Worm (Caenorhabditis elegans) whole organism, L2 larva: ENCODE results near the gene W08E12.9.

ENCODE experiments used
- C34F6.9 ChIP-seq: fragments of 150-350 bp; optimal IDR thresholded peaks from 2 replicates; lab custom pipeline; 2014; ENCODE audit warnings: missing biosample characterization, missing genetic modification characterization
- R02D3.7 ChIP-seq: fragments of 150-350 bp; optimal IDR thresholded peaks from 2 replicates; lab custom pipeline; 2014; ENCODE audit warnings: missing biosample characterization, missing genetic modification characterization
- Y55F3AM.14 ChIP-seq: fragments of 200-800 bp; sonication (Bioruptor generic); optimal IDR thresholded peaks from 2 replicates; lab custom pipeline; 2018; ENCODE audit warnings: mild to moderate bottlenecking, missing genetic modification characterization, missing compliant biosample characterization
- ZK546.5 ChIP-seq: sonication (generic microtip); optimal IDR thresholded peaks from 2 replicates; lab custom pipeline; 2017; ENCODE audit warnings: missing biosample characterization, missing genetic modification characterization
- alr-1 ChIP-seq: fragments of 150-350 bp; optimal IDR thresholded peaks from 2 replicates; lab custom pipeline; 2014; ENCODE audit warnings: missing biosample characterization, missing genetic modification characterization
- aly-2 ChIP-seq: fragments of 150-350 bp; optimal IDR thresholded peaks from 2 replicates; lab custom pipeline; 2014; ENCODE audit warnings: missing biosample characterization, missing genetic modification characterization
- blmp-1 ChIP-seq: sonication (generic microtip); optimal IDR thresholded peaks from 2 replicates; lab custom pipeline; 2017; ENCODE audit warnings: missing genetic modification characterization, mild to moderate bottlenecking, missing compliant biosample characterization, antibody characterized with exemption, moderate library complexity; ENCODE audit not compliant: insufficient read depth
- ceh-16 ChIP-seq: fragments of 150-350 bp; optimal IDR thresholded peaks from 2 replicates; lab custom pipeline; 2014; ENCODE audit warnings: missing biosample characterization, missing genetic modification characterization
- ceh-82 ChIP-seq: fragments of 150-350 bp; optimal IDR thresholded peaks from 2 replicates; lab custom pipeline; 2014; ENCODE audit warnings: missing biosample characterization, missing genetic modification characterization
- crh-2 ChIP-seq: sonication (generic microtip); optimal IDR thresholded peaks from 2 replicates; lab custom pipeline; 2017; ENCODE audit warnings: missing biosample characterization, missing genetic modification characterization
- egl-27 ChIP-seq: sonication (generic microtip); optimal IDR thresholded peaks from 3 replicates; lab custom pipeline; 2017; ENCODE audit warnings: missing biosample characterization, missing genetic modification reagents, missing genetic modification characterization
- elt-1 ChIP-seq: fragments of 150-350 bp; optimal IDR thresholded peaks from 2 replicates; lab custom pipeline; 2014; ENCODE audit warnings: missing biosample characterization, missing genetic modification characterization
- fos-1 ChIP-seq: fragments of 150-350 bp; optimal IDR thresholded peaks from 2 replicates; lab custom pipeline; 2014; ENCODE audit warnings: missing biosample characterization, missing genetic modification characterization
- lin-11 ChIP-seq: fragments of 150-350 bp; sonication (generic microtip); optimal IDR thresholded peaks from 2 replicates; lab custom pipeline; 2014; ENCODE audit warnings: missing biosample characterization, missing genetic modification characterization, inconsistent platforms, mixed read lengths
- lin-13 ChIP-seq: fragments of 150-350 bp; optimal IDR thresholded peaks from 2 replicates; lab custom pipeline; 2014; ENCODE audit warnings: missing biosample characterization, missing genetic modification reagents, missing genetic modification characterization
- lin-39 ChIP-seq: fragments of 150-350 bp; optimal IDR thresholded peaks from 2 replicates; lab custom pipeline; 2014; ENCODE audit warnings: missing biosample characterization, missing genetic modification reagents, missing genetic modification characterization
- lsy-2 ChIP-seq, 2 experiments: fragments of 150-350 bp in 1 of 2; sonication (generic microtip) in 1 of 2; optimal IDR thresholded peaks; 2 replicates each; lab custom pipeline; 2014 to 2017; ENCODE audit warnings: missing biosample characterization in 2 of 2, missing genetic modification characterization in 2 of 2
- mab-5 ChIP-seq: fragments of 150-350 bp; optimal IDR thresholded peaks from 2 replicates; lab custom pipeline; 2014; ENCODE audit warnings: missing biosample characterization, missing genetic modification characterization
- mdl-1 ChIP-seq, 2 experiments: fragments of 150-350 bp in 1 of 2; sonication (generic microtip) in 1 of 2; optimal IDR thresholded peaks; 2 replicates each; lab custom pipeline; 2017; ENCODE audit warnings: missing biosample characterization in 2 of 2, missing genetic modification characterization in 2 of 2
- nhr-11 ChIP-seq: fragments of 150-350 bp; optimal IDR thresholded peaks from 2 replicates; lab custom pipeline; 2014; ENCODE audit warnings: missing biosample characterization, missing genetic modification characterization
- nhr-129 ChIP-seq: fragments of 150-350 bp; optimal IDR thresholded peaks from 2 replicates; lab custom pipeline; 2014; ENCODE audit warnings: missing biosample characterization, missing genetic modification characterization
- nhr-21 ChIP-seq: fragments of 150-350 bp; optimal IDR thresholded peaks from 2 replicates; lab custom pipeline; 2014; ENCODE audit warnings: missing biosample characterization, missing genetic modification characterization
- nhr-23 ChIP-seq: fragments of 150-350 bp; optimal IDR thresholded peaks from 2 replicates; lab custom pipeline; 2014; ENCODE audit warnings: missing biosample characterization, missing genetic modification reagents, missing genetic modification characterization
- sem-4 ChIP-seq: fragments of 150-350 bp; optimal IDR thresholded peaks from 2 replicates; lab custom pipeline; 2014; ENCODE audit warnings: missing biosample characterization, missing genetic modification reagents, missing genetic modification characterization
- skn-1 ChIP-seq: sonication (generic microtip); optimal IDR thresholded peaks from 2 replicates; lab custom pipeline; 2017; ENCODE audit warnings: missing biosample characterization, missing genetic modification characterization
- sma-3 ChIP-seq: sonication (generic microtip); optimal IDR thresholded peaks from 2 replicates; lab custom pipeline; 2016; ENCODE audit warnings: missing genetic modification reagents, missing genetic modification characterization, missing compliant biosample characterization
- sma-9 ChIP-seq, 2 experiments: fragments of 150-350 bp in 1 of 2; sonication (generic microtip) in 1 of 2; optimal IDR thresholded peaks; 2 replicates each; lab custom pipeline; 2014 to 2016; ENCODE audit warnings: missing genetic modification characterization in 2 of 2, mild to moderate bottlenecking in 1 of 2, missing biosample characterization in 1 of 2, missing compliant biosample characterization in 1 of 2, missing genetic modification reagents in 1 of 2, moderate library complexity in 1 of 2
- unc-39 ChIP-seq: fragments of 150-350 bp; optimal IDR thresholded peaks from 2 replicates; lab custom pipeline; 2014; ENCODE audit warnings: missing biosample characterization, missing genetic modification characterization
- unc-55 ChIP-seq: fragments of 150-350 bp; sonication (generic microtip); optimal IDR thresholded peaks from 3 replicates; lab custom pipeline; 2014; ENCODE audit warnings: missing biosample characterization, missing genetic modification reagents, missing genetic modification characterization
- unc-62 ChIP-seq: fragments of 150-350 bp; optimal IDR thresholded peaks from 2 replicates; lab custom pipeline; 2014; ENCODE audit warnings: missing biosample characterization, missing genetic modification reagents, missing genetic modification characterization
- zag-1 ChIP-seq: fragments of 150-350 bp; optimal IDR thresholded peaks from 2 replicates; lab custom pipeline; 2014; ENCODE audit warnings: missing biosample characterization, missing genetic modification characterization
- ztf-1 ChIP-seq: fragments of 200-800 bp; sonication (Bioruptor generic); conservative IDR thresholded peaks from 2 replicates; pipeline ENCODE4 v1.3.6; 2022; ENCODE audit warnings: missing genetic modification characterization, missing compliant biosample characterization
- ztf-11 ChIP-seq: sonication (generic microtip); optimal IDR thresholded peaks from 2 replicates; lab custom pipeline; 2017; ENCODE audit warnings: missing biosample characterization, missing genetic modification characterization
- ztf-4 ChIP-seq: fragments of 150-350 bp; optimal IDR thresholded peaks from 2 replicates; lab custom pipeline; 2014; ENCODE audit warnings: missing biosample characterization, missing genetic modification characterization

W08E12.9 gene

ce11 chrIV:3300492-3300891, 6.9 kb downstream of the W08E12.9 start, which contains the start of gene W08E12.5:
Gene W08E12.5 (plus strand): TSS chrIV:3300792.
- no peak for TF ChIP-seq ztf-1 (GFP tag; lab: Robert Waterston, UW)
- TF ChIP-seq unc-39 (tag; lab: Kevin White, UChicago) = no peak
- TF ChIP-seq lin-11 = no peak
- TF ChIP-seq aly-2 (tag; lab: Kevin White, UChicago) = no peak
- TF ChIP-seq ZK546.5 (tag; lab: Kevin White, UChicago) = no peak
- TF ChIP-seq mab-5 = no peak
- TF ChIP-seq unc-55 (GFP tag; lab: Kevin White, UChicago) = no peak
- TF ChIP-seq egl-27 = no peak
- no peak for TF ChIP-seq lin-13
- no peak for TF ChIP-seq C34F6.9 (tag; lab: Kevin White, UChicago)
- no peak for TF ChIP-seq ztf-4 (tag; lab: Kevin White, UChicago)
- TF ChIP-seq R02D3.7 = no peak
- no peak for TF ChIP-seq sma-3 (GFP tag; lab: Kevin White, UChicago)
- TF ChIP-seq elt-1 = no peak
- no peak for TF ChIP-seq ceh-82
- TF ChIP-seq zag-1 (tag; lab: Kevin White, UChicago) = no peak

ce11 chrIV:3299229-3299628, 8.1 kb downstream of the W08E12.9 start:
- TF ChIP-seq unc-62 (GFP tag; lab: Kevin White, UChicago) = no peak
- TF ChIP-seq mab-5 = no peak
- TF ChIP-seq alr-1 (tag; lab: Kevin White, UChicago) = no peak
- TF ChIP-seq ZK546.5 (tag; lab: Kevin White, UChicago) = no peak
- TF ChIP-seq ztf-11 (tag; lab: Kevin White, UChicago) = no peak
- no peak for TF ChIP-seq crh-2
- no peak for TF ChIP-seq ceh-82
- TF ChIP-seq fos-1 (tag; lab: Kevin White, UChicago) = no peak
- no peak for TF ChIP-seq ceh-16
- no peak for TF ChIP-seq unc-39 (tag; lab: Kevin White, UChicago)
- no peak for TF ChIP-seq nhr-21 (tag; lab: Kevin White, UChicago)
- TF ChIP-seq elt-1 = no peak
- TF ChIP-seq, all 48 proteins: peak for 0

- no peak for TF ChIP-seq mdl-1 (tag; optimal IDR thresholded peaks at IDR 0.05; lab: Kevin White, UChicago)
- TF ChIP-seq ceh-16 = no peak
- no peak for TF ChIP-seq R02D3.7
- TF ChIP-seq egl-27 = no peak
- no peak for TF ChIP-seq sma-9 (GFP tag; optimal IDR thresholded peaks at IDR 0.05; lab: Kevin White, UChicago)
- TF ChIP-seq sma-9 (tag; optimal IDR thresholded peaks at IDR 0.05; lab: Kevin White, UChicago) = no peak
- TF ChIP-seq lsy-2 (tag; optimal IDR thresholded peaks at IDR 0.05; lab: Kevin White, UChicago) = no peak
These were observed 9.1 kb downstream of the W08E12.9 start, which contains the start of gene W08E12.6 for ce11 chrIV:3298300-3298699. Gene W08E12.6 (plus strand): TSS chrIV:3298600.

- TF ChIP-seq blmp-1 (tag; lab: Kevin White, UChicago) (no peak), mab-5 (no peak), elt-1 (no peak), skn-1 (no peak), Y55F3AM.14 (GFP tag; lab: Kevin White, UChicago) (no peak), nhr-129 (tag; lab: Kevin White, UChicago) (no peak), nhr-11 (tag; lab: Kevin White, UChicago) (no peak), zag-1 (tag; lab: Kevin White, UChicago) (no peak), crh-2 (no peak), sem-4 (tag; lab: Kevin White, UChicago) (no peak), nhr-23 (tag; lab: Kevin White, UChicago) (no peak), lin-39 (tag; lab: Kevin White, UChicago) (no peak), ztf-11 (tag; lab: Kevin White, UChicago) (no peak), aly-2 (tag; lab: Kevin White, UChicago) (no peak), unc-39 (tag; lab: Kevin White, UChicago) (no peak), unc-55 (GFP tag; lab: Kevin White, UChicago) (no peak), sma-9 (GFP tag; optimal IDR thresholded peaks at IDR 0.05; lab: Kevin White, UChicago) (no peak), sma-9 (tag; optimal IDR thresholded peaks at IDR 0.05; lab: Kevin White, UChicago) (no peak), nhr-21 (tag; lab: Kevin White, UChicago) (no peak)
These were observed 10.5 kb downstream of the W08E12.9 start for ce11 chrIV:3296578-3297549.
